Worm (Caenorhabditis elegans) whole organism, young adult: ENCODE results near the gene F55A11.6.

Source experiments
- B0261.1 ChIP-seq: sonication (generic microtip); optimal IDR thresholded peaks from 2 replicates; lab custom pipeline; 2016; ENCODE audit warnings: mild to moderate bottlenecking, missing genetic modification characterization, moderate library complexity, missing compliant biosample characterization
- C17E4.6 ChIP-seq: fragments of 200-800 bp; sonication (Bioruptor generic); IDR thresholded peaks from 2 replicates; pipeline ENCODE4 v1.3.6; 2022; ENCODE audit warnings: missing genetic modification reagents, missing genetic modification characterization, missing compliant biosample characterization
- D2030.7 ChIP-seq: fragments of 200-800 bp; sonication (Bioruptor generic); IDR thresholded peaks from 2 replicates; pipeline ENCODE4 v1.3.6; 2022; ENCODE audit warnings: missing genetic modification reagents, missing genetic modification characterization, missing compliant biosample characterization
- F49E8.2 ChIP-seq: sonication (generic microtip); optimal IDR thresholded peaks from 3 replicates; lab custom pipeline; 2017; ENCODE audit warnings: missing genetic modification characterization, mild to moderate bottlenecking, missing compliant biosample characterization, antibody characterized with exemption, moderate library complexity; ENCODE audit not compliant: insufficient read depth
- K11D2.4 ChIP-seq: fragments of 200-800 bp; sonication (Bioruptor generic); IDR thresholded peaks from 2 replicates; pipeline ENCODE4 v1.3.6; 2022; ENCODE audit warnings: missing genetic modification reagents, missing genetic modification characterization, missing compliant biosample characterization
- K12H6.12 ChIP-seq: fragments of 200-800 bp; sonication (Bioruptor generic); optimal IDR thresholded peaks from 2 replicates; lab custom pipeline; 2018; ENCODE audit warnings: mild to moderate bottlenecking, missing genetic modification characterization, missing compliant biosample characterization
- Y53G8AR.9 ChIP-seq: fragments of 200-800 bp; sonication (Bioruptor generic); conservative IDR thresholded peaks from 2 replicates; pipeline ENCODE4 v1.3.6; 2022; ENCODE audit warnings: missing genetic modification reagents, missing genetic modification characterization, missing compliant biosample characterization
- akir-1 ChIP-seq: fragments of 200-800 bp; sonication (Bioruptor generic); optimal IDR thresholded peaks from 2 replicates; lab custom pipeline; 2018; ENCODE audit warnings: mild to moderate bottlenecking, missing genetic modification characterization, moderate library complexity, missing compliant biosample characterization
- ama-1 ChIP-seq, 3 experiments: fragments of 150-350 bp in 1 of 3; sonication (generic microtip) in 2 of 3; optimal IDR thresholded peaks; 2 replicates each; lab custom pipeline; 2014 to 2018; ENCODE audit warnings: missing biosample characterization in 2 of 3, missing genetic modification characterization in 2 of 3, missing genetic modification reagents in 2 of 3
- aptf-3 ChIP-seq: fragments of 200-800 bp; sonication (Bioruptor generic); IDR thresholded peaks from 2 replicates; pipeline ENCODE4 v1.3.6; 2022; ENCODE audit warnings: missing genetic modification characterization, missing compliant biosample characterization
- athp-1 ChIP-seq: sonication (generic microtip); optimal IDR thresholded peaks from 2 replicates; lab custom pipeline; 2017; ENCODE audit warnings: mild to moderate bottlenecking, missing genetic modification characterization, missing compliant biosample characterization
- attf-5 ChIP-seq: fragments of 200-800 bp; sonication (Bioruptor generic); optimal IDR thresholded peaks from 2 replicates; lab custom pipeline; 2018; ENCODE audit warnings: mild to moderate bottlenecking, missing genetic modification characterization, missing compliant biosample characterization
- chd-7 ChIP-seq: sonication (generic microtip); optimal IDR thresholded peaks from 2 replicates; lab custom pipeline; 2016; ENCODE audit warnings: mild to moderate bottlenecking, missing genetic modification characterization, moderate library complexity, missing compliant biosample characterization
- die-1 ChIP-seq: sonication (generic microtip); optimal IDR thresholded peaks from 2 replicates; lab custom pipeline; 2016; ENCODE audit warnings: missing genotype, mild to moderate bottlenecking, missing genetic modification characterization, missing compliant biosample characterization
- dpl-1 ChIP-seq: fragments of 150-350 bp; optimal IDR thresholded peaks from 2 replicates; lab custom pipeline; 2014; ENCODE audit warnings: missing biosample characterization, missing genetic modification reagents, missing genetic modification characterization
- efl-1 ChIP-seq: fragments of 150-350 bp; optimal IDR thresholded peaks from 2 replicates; lab custom pipeline; 2014; ENCODE audit warnings: missing biosample characterization, missing genetic modification reagents, missing genetic modification characterization
- egl-18 ChIP-seq: fragments of 200-800 bp; sonication (Bioruptor generic); IDR thresholded peaks from 2 replicates; pipeline ENCODE4 v1.3.6; 2022; ENCODE audit warnings: missing genetic modification reagents, missing genetic modification characterization, missing compliant biosample characterization
- egrh-3 ChIP-seq: fragments of 200-800 bp; sonication (Bioruptor generic); IDR thresholded peaks from 2 replicates; pipeline ENCODE4 v1.3.6; 2022; ENCODE audit warnings: missing genetic modification reagents, missing genetic modification characterization, missing compliant biosample characterization
- ekl-4 ChIP-seq: fragments of 200-800 bp; sonication (Bioruptor generic); IDR thresholded peaks from 2 replicates; pipeline ENCODE4 v1.3.6; 2022; ENCODE audit warnings: missing genetic modification reagents, missing genetic modification characterization, missing compliant biosample characterization
- ets-4 ChIP-seq: fragments of 200-800 bp; sonication (Bioruptor generic); optimal IDR thresholded peaks from 2 replicates; lab custom pipeline; 2018; ENCODE audit warnings: mild to moderate bottlenecking, missing genetic modification characterization, missing compliant biosample characterization
- gei-17 ChIP-seq: fragments of 200-800 bp; sonication (Bioruptor generic); optimal IDR thresholded peaks from 2 replicates; lab custom pipeline; 2018; ENCODE audit warnings: mild to moderate bottlenecking, missing genetic modification characterization, missing compliant biosample characterization
- hlh-12 ChIP-seq: sonication (generic microtip); optimal IDR thresholded peaks from 2 replicates; lab custom pipeline; 2016; ENCODE audit warnings: missing genetic modification characterization, missing compliant biosample characterization
- hmg-20 ChIP-seq: fragments of 200-800 bp; sonication (Bioruptor generic); IDR thresholded peaks from 2 replicates; pipeline ENCODE4 v1.3.6; 2022; ENCODE audit warnings: missing genetic modification reagents, missing genetic modification characterization, missing compliant biosample characterization
- hsf-1 ChIP-seq: fragments of 200-800 bp; sonication (Bioruptor generic); IDR thresholded peaks from 2 replicates; pipeline ENCODE4 v1.3.6; 2022; ENCODE audit warnings: missing genetic modification reagents, missing genetic modification characterization, missing compliant biosample characterization
- let-526 ChIP-seq: fragments of 200-800 bp; sonication (Bioruptor generic); IDR thresholded peaks from 2 replicates; pipeline ENCODE4 v1.3.6; 2022; ENCODE audit warnings: missing genetic modification reagents, missing genetic modification characterization, missing compliant biosample characterization
- lin-26 ChIP-seq: fragments of 200-800 bp; sonication (Bioruptor generic); IDR thresholded peaks from 2 replicates; pipeline ENCODE4 v1.3.6; 2022; ENCODE audit warnings: missing genetic modification reagents, missing genetic modification characterization, missing compliant biosample characterization
- lir-1 ChIP-seq: fragments of 200-800 bp; sonication (Bioruptor generic); conservative IDR thresholded peaks from 2 replicates; pipeline ENCODE4 v1.3.6; 2022; ENCODE audit warnings: missing genetic modification reagents, missing genetic modification characterization, missing compliant biosample characterization
- lsl-1 ChIP-seq: fragments of 200-800 bp; sonication (Bioruptor generic); optimal IDR thresholded peaks from 2 replicates; lab custom pipeline; 2018; ENCODE audit warnings: mild to moderate bottlenecking, missing genetic modification characterization, moderate library complexity, missing compliant biosample characterization
- mel-28 ChIP-seq: sonication (generic microtip); optimal IDR thresholded peaks from 2 replicates; lab custom pipeline; 2016; ENCODE audit warnings: borderline replicate concordance, mild to moderate bottlenecking, missing genetic modification characterization, missing compliant biosample characterization
- nfya-1 ChIP-seq: sonication (generic microtip); optimal IDR thresholded peaks from 2 replicates; lab custom pipeline; 2017; ENCODE audit warnings: antibody characterized with exemption, missing compliant biosample characterization, missing genetic modification characterization, borderline replicate concordance; ENCODE audit not compliant: insufficient read depth
- nhr-90 ChIP-seq: sonication (generic microtip); optimal IDR thresholded peaks from 2 replicates; lab custom pipeline; 2016; ENCODE audit warnings: missing genotype, mild to moderate bottlenecking, missing genetic modification characterization, missing compliant biosample characterization
- pbrm-1 ChIP-seq: fragments of 200-800 bp; sonication (Bioruptor generic); IDR thresholded peaks from 2 replicates; pipeline ENCODE4 v1.3.6; 2022; ENCODE audit warnings: missing genetic modification reagents, missing genetic modification characterization, missing compliant biosample characterization
- rcor-1 ChIP-seq: fragments of 200-800 bp; sonication (Bioruptor generic); IDR thresholded peaks from 2 replicates; pipeline ENCODE4 v1.3.6; 2022; ENCODE audit warnings: missing genetic modification reagents, missing genetic modification characterization, missing compliant biosample characterization
- repo-1 ChIP-seq: sonication (generic microtip); optimal IDR thresholded peaks from 2 replicates; lab custom pipeline; 2017; ENCODE audit warnings: mild to moderate bottlenecking, missing genetic modification characterization, missing compliant biosample characterization
- snpc-1.3 ChIP-seq: sonication (generic microtip); optimal IDR thresholded peaks from 2 replicates; lab custom pipeline; 2017; ENCODE audit warnings: missing genetic modification characterization, mild to moderate bottlenecking, missing compliant biosample characterization, antibody characterized with exemption, moderate library complexity, missing genotype, missing genetic modification reagents; ENCODE audit not compliant: insufficient read depth
- snpc-3.4 ChIP-seq: sonication (generic microtip); optimal IDR thresholded peaks from 2 replicates; lab custom pipeline; 2017; ENCODE audit warnings: missing genetic modification characterization, mild to moderate bottlenecking, missing compliant biosample characterization, antibody characterized with exemption, moderate library complexity, missing genotype, missing genetic modification reagents
- snpc-4 ChIP-seq, 5 experiments: fragments of 150-350 bp in 1 of 5; sonication (generic microtip) in 4 of 5; optimal IDR thresholded peaks; 2 replicates each; lab custom pipeline; 2014 to 2018; ENCODE audit warnings: missing genetic modification characterization in 5 of 5, missing biosample characterization in 3 of 5, antibody characterized with exemption in 2 of 5, mild to moderate bottlenecking in 2 of 5, missing compliant biosample characterization in 2 of 5, missing genotype in 2 of 5, moderate library complexity in 2 of 5, missing genetic modification reagents in 1 of 5
- somi-1 ChIP-seq: fragments of 200-800 bp; sonication (Bioruptor generic); optimal IDR thresholded peaks from 2 replicates; lab custom pipeline; 2018; ENCODE audit warnings: mild to moderate bottlenecking, missing genetic modification characterization, missing compliant biosample characterization
- sptf-2 ChIP-seq: fragments of 200-800 bp; sonication (Bioruptor generic); optimal IDR thresholded peaks from 2 replicates; lab custom pipeline; 2018; ENCODE audit warnings: mild to moderate bottlenecking, missing genetic modification characterization, missing compliant biosample characterization
- tbx-9 ChIP-seq: sonication (generic microtip); optimal IDR thresholded peaks from 2 replicates; lab custom pipeline; 2016; ENCODE audit warnings: borderline replicate concordance, missing genetic modification characterization, inconsistent platforms, missing compliant biosample characterization
- unc-62 ChIP-seq: fragments of 150-350 bp; optimal IDR thresholded peaks from 2 replicates; lab custom pipeline; 2014; ENCODE audit warnings: missing biosample characterization, missing genetic modification reagents, missing genetic modification characterization
- ztf-3 ChIP-seq: fragments of 200-800 bp; sonication (Bioruptor generic); optimal IDR thresholded peaks from 2 replicates; lab custom pipeline; 2018; ENCODE audit warnings: mild to moderate bottlenecking, missing genetic modification characterization, missing compliant biosample characterization

F55A11.6 gene

DNA sequence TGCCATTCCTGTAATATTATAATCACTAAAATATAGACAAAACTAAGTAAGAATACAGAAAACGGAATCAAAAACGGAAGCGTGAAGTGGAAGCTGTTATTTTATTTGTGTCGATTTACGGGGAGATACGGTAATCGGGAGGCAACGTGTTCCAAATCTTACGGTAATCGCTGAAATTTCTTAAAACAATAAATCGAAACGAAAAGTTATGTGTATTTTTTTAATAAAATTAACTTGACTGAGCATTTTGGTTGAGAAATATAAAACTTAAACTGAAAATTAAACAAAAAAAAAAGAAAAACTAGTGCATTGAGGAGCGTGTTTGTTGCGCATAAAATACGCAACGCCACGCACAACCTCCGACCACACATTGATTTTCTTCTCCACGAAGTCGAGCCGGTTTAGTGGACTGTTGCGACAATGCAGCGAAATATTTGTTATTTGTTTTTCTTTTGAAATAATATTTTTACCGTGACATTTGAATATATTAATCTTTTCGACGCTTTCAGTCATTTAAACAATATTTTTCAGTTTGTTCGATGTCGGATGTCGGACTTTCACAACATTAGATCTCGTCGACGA is 12.2 kb upstream of the F55A11.6 start, which contains the start of the genes F55A11.1 and syx-5 (continued):
- peak; percentile 79 for TF ChIP-seq rcor-1 (GFP tag; lab: Robert Waterston, UW)
- peak; percentile 45 for TF ChIP-seq somi-1
- no peak for TF ChIP-seq tbx-9 (tag; lab: Kevin White, UChicago)
- TF ChIP-seq B0261.1 (tag; lab: Kevin White, UChicago) = no peak

DNA sequence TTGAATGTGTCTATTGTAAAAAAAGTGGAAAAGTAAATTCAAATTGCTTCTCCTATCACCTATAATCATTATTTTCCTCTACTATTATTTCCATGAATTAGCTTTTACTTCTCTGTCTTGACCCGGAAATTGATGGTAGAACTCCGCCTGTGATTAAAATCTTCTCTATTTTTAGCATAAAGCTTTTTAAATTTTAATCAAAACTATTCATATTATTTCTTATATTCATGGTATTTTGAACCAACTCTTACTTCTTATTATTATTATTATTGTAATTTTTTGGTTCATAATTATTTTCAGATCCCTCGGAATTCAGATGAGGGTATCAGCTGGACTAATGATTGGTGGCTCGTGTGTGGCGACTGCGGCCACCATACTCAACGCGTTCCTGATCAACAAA is 9.6 kb upstream of the F55A11.6 start, which contains the start of gene sel-11:
Gene sel-11, plus strand, starts transcription at position 301 of the 400 bp plus-strand sequence.
- TF ChIP-seq D2030.7 (GFP tag; lab: Robert Waterston, UW) = no peak
- no peak for TF ChIP-seq snpc-1.3
- no peak for TF ChIP-seq gei-17 (GFP tag; lab: Kevin White, UChicago)
- no peak for TF ChIP-seq nhr-90 (tag; lab: Kevin White, UChicago)
- no peak for TF ChIP-seq lin-26
- TF ChIP-seq efl-1 (GFP tag; lab: Kevin White, UChicago) = no peak
- no peak for TF ChIP-seq Y53G8AR.9
- no peak for TF ChIP-seq ets-4
- no peak for TF ChIP-seq nfya-1 (tag; lab: Kevin White, UChicago)
- no peak for TF ChIP-seq ekl-4 (GFP tag; lab: Robert Waterston, UW)
- no peak for TF ChIP-seq tbx-9 (tag; lab: Kevin White, UChicago)
- no peak for TF ChIP-seq snpc-3.4 (tag; lab: Kevin White, UChicago)
- TF ChIP-seq egrh-3 (GFP tag; lab: Robert Waterston, UW) = no peak
- no peak for TF ChIP-seq mel-28 (tag; lab: Kevin White, UChicago)
- no peak for TF ChIP-seq ztf-3 (GFP tag; lab: Kevin White, UChicago)
- TF ChIP-seq chd-7 = no peak
- no peak for TF ChIP-seq die-1 (tag; lab: Kevin White, UChicago)
- no peak for TF ChIP-seq aptf-3
- no peak for TF ChIP-seq sptf-2 (GFP tag; lab: Kevin White, UChicago)
- no peak for TF ChIP-seq egl-18 (GFP tag; lab: Robert Waterston, UW)
- TF ChIP-seq, all 124 proteins: peak for 0

DNA sequence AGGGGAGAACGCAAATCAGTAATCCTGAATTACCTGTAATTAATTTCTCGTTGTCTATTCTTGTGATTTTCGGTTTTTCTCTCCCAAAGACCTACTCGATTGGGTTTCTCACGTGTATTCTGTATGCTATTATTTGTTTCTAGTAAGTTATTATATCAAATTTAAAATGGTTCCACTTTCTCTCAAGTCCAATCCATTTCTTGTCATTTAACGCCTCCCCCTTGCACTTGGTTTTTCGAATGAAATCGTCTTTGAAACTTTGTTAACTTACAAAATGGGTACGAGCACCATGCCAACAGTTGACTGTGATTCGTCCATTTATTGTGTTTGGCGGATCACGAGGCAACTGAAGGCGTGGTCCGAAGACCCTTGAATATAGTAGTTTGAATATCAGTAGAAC is 7.0 kb upstream of the F55A11.6 start:
- no peak for TF ChIP-seq hlh-12
- TF ChIP-seq snpc-3.4 (tag; lab: Kevin White, UChicago) = no peak
- TF ChIP-seq hmg-20 = no peak
- TF ChIP-seq K11D2.4 = no peak
- no peak for TF ChIP-seq rcor-1 (GFP tag; lab: Robert Waterston, UW)
- TF ChIP-seq pbrm-1 = no peak
- TF ChIP-seq Y53G8AR.9 = no peak
- no peak for TF ChIP-seq unc-62 (GFP tag; lab: Kevin White, UChicago)
- no peak for TF ChIP-seq repo-1
- no peak for TF ChIP-seq lir-1 (GFP tag; lab: Robert Waterston, UW)
- no peak for TF ChIP-seq C17E4.6
- TF ChIP-seq somi-1 = no peak
- no peak for TF ChIP-seq athp-1 (tag; lab: Kevin White, UChicago)
- TF ChIP-seq, all 124 proteins: peak for 0

DNA sequence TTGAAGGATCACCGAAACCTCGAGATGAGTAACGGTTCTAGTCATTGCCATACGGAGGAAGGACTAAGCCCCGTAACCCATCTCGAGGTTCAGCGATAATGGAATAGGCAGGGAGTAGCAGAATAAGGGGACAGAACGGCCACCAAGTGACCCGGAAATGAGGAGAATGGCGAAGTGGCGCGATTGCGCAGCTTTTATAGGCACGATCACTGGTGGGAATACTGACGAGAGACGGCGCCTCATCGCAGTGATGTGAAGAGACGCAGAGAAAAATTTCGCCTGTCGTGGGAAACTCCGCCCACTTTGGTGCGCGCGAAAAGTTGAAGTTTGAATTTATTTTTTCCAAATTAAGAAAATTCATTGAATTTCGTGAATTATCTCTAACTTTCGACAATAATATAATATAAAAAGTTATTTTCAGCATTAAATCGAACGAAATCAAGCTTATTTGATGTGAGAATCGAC is 6.6 kb upstream of the F55A11.6 start, which contains the start of gene F55A11.4:
Gene F55A11.4, plus strand, starts transcription at position 415 of the 465 bp plus-strand sequence.
- peak; percentile 32; the same call in 1 of the 2 replicates for TF ChIP-seq hsf-1 (GFP tag; lab: Robert Waterston, UW)
- peak; percentile 25; the same call in 1 of the 2 replicates for TF ChIP-seq ekl-4 (GFP tag; lab: Robert Waterston, UW)
- peak; percentile 62 for TF ChIP-seq lsl-1 (GFP tag; lab: Kevin White, UChicago)
- TF ChIP-seq tbx-9 (tag; lab: Kevin White, UChicago) = no peak
- no peak for TF ChIP-seq ama-1 (optimal IDR thresholded peaks at IDR 0.05; lab: Kevin White, UChicago)
- TF ChIP-seq ama-1 (GFP tag; optimal IDR thresholded peaks at IDR 0.05; lab: Kevin White, UChicago) = no peak
- no peak for TF ChIP-seq snpc-4 (GFP tag; optimal IDR thresholded peaks at IDR 0.05; lab: Kevin White, UChicago)
- peak in 2 of 4 experiments; percentile 28 to 31 for TF ChIP-seq snpc-4 (tag; optimal IDR thresholded peaks at IDR 0.05; lab: Kevin White, UChicago)
- peak; percentile 26 for TF ChIP-seq dpl-1 (GFP tag; lab: Kevin White, UChicago)
- TF ChIP-seq F49E8.2 = no peak
- TF ChIP-seq let-526 (GFP tag; lab: Robert Waterston, UW) = 0 out of 2 replicates have a peak, but pooled peaks have one; percentile 11
- no peak for TF ChIP-seq attf-5 (GFP tag; lab: Kevin White, UChicago)
- TF ChIP-seq akir-1 (GFP tag; lab: Kevin White, UChicago) = no peak
- no peak for TF ChIP-seq C17E4.6
- peak; percentile 57 for TF ChIP-seq D2030.7 (GFP tag; lab: Robert Waterston, UW)
- TF ChIP-seq K12H6.12 (tag; lab: Kevin White, UChicago) = no peak
